Worm (Caenorhabditis elegans) whole organism, young adult: ENCODE data around the gene F07G6.10.
A peak's percentile ranks its signal among the peaks of the same experiment; 100 is the strongest.

ENCODE experiments used
- B0261.1 ChIP-seq: sonication (generic microtip); optimal IDR thresholded peaks from 2 replicates; lab custom pipeline; 2016; ENCODE audit warnings: mild to moderate bottlenecking, missing genetic modification characterization, moderate library complexity, missing compliant biosample characterization
- D2030.7 ChIP-seq: fragments of 200-800 bp; sonication (Bioruptor generic); IDR thresholded peaks from 2 replicates; pipeline ENCODE4 v1.3.6; 2022; ENCODE audit warnings: missing genetic modification reagents, missing genetic modification characterization, missing compliant biosample characterization
- F33H1.4 ChIP-seq: fragments of 200-800 bp; sonication (Bioruptor generic); IDR thresholded peaks from 2 replicates; pipeline ENCODE4 v1.3.6; 2022; ENCODE audit warnings: missing genetic modification reagents, missing genetic modification characterization, missing compliant biosample characterization
- F37B4.10 ChIP-seq: fragments of 200-800 bp; sonication (Bioruptor generic); IDR thresholded peaks from 2 replicates; pipeline ENCODE4 v1.3.6; 2022; ENCODE audit warnings: missing genetic modification characterization, missing compliant biosample characterization
- F39B2.1 ChIP-seq: fragments of 200-800 bp; sonication (Bioruptor generic); IDR thresholded peaks from 2 replicates; pipeline ENCODE4 v1.3.6; 2022; ENCODE audit warnings: missing genetic modification reagents, missing genetic modification characterization, missing compliant biosample characterization
- F55B11.4 ChIP-seq: sonication (generic microtip); optimal IDR thresholded peaks from 2 replicates; lab custom pipeline; 2016; ENCODE audit warnings: missing compliant biosample characterization, missing genetic modification characterization, borderline replicate concordance; ENCODE audit not compliant: insufficient read depth
- K11D2.4 ChIP-seq: fragments of 200-800 bp; sonication (Bioruptor generic); IDR thresholded peaks from 2 replicates; pipeline ENCODE4 v1.3.6; 2022; ENCODE audit warnings: missing genetic modification reagents, missing genetic modification characterization, missing compliant biosample characterization
- Y53F4B.3 ChIP-seq: fragments of 200-800 bp; sonication (Bioruptor generic); IDR thresholded peaks from 2 replicates; pipeline ENCODE4 v1.3.6; 2022; ENCODE audit warnings: missing genetic modification reagents, missing genetic modification characterization, missing compliant biosample characterization
- Y95B8A.8 ChIP-seq: fragments of 200-800 bp; sonication (Bioruptor generic); IDR thresholded peaks from 2 replicates; pipeline ENCODE4 v1.3.6; 2022; ENCODE audit warnings: missing genetic modification reagents, missing genetic modification characterization, missing compliant biosample characterization
- ZK185.1 ChIP-seq: sonication (generic microtip); optimal IDR thresholded peaks from 2 replicates; lab custom pipeline; 2016; ENCODE audit warnings: mild to moderate bottlenecking, missing genetic modification characterization, missing compliant biosample characterization; ENCODE audit not compliant: poor library complexity, severe bottlenecking
- aptf-2 ChIP-seq: fragments of 200-800 bp; sonication (Bioruptor generic); conservative IDR thresholded peaks from 2 replicates; pipeline ENCODE4 v1.3.6; 2022; ENCODE audit warnings: missing genetic modification reagents, missing genetic modification characterization, missing compliant biosample characterization
- athp-1 ChIP-seq: sonication (generic microtip); optimal IDR thresholded peaks from 2 replicates; lab custom pipeline; 2017; ENCODE audit warnings: mild to moderate bottlenecking, missing genetic modification characterization, missing compliant biosample characterization
- attf-6 ChIP-seq: fragments of 200-800 bp; sonication (Bioruptor generic); IDR thresholded peaks from 2 replicates; pipeline ENCODE4 v1.3.6; 2022; ENCODE audit warnings: missing genetic modification reagents, missing genetic modification characterization, missing compliant biosample characterization
- cebp-2 ChIP-seq: fragments of 200-800 bp; sonication (Bioruptor generic); IDR thresholded peaks from 2 replicates; pipeline ENCODE4 v1.3.6; 2022; ENCODE audit warnings: missing genetic modification characterization, missing compliant biosample characterization
- ceh-40 ChIP-seq: fragments of 200-800 bp; sonication (Bioruptor generic); IDR thresholded peaks from 2 replicates; pipeline ENCODE4 v1.3.6; 2022; ENCODE audit warnings: missing genetic modification characterization, missing compliant biosample characterization
- dpl-1 ChIP-seq: fragments of 150-350 bp; optimal IDR thresholded peaks from 2 replicates; lab custom pipeline; 2014; ENCODE audit warnings: missing biosample characterization, missing genetic modification reagents, missing genetic modification characterization
- egrh-3 ChIP-seq: fragments of 200-800 bp; sonication (Bioruptor generic); IDR thresholded peaks from 2 replicates; pipeline ENCODE4 v1.3.6; 2022; ENCODE audit warnings: missing genetic modification reagents, missing genetic modification characterization, missing compliant biosample characterization
- gei-17 ChIP-seq: fragments of 200-800 bp; sonication (Bioruptor generic); optimal IDR thresholded peaks from 2 replicates; lab custom pipeline; 2018; ENCODE audit warnings: mild to moderate bottlenecking, missing genetic modification characterization, missing compliant biosample characterization
- let-526 ChIP-seq: fragments of 200-800 bp; sonication (Bioruptor generic); IDR thresholded peaks from 2 replicates; pipeline ENCODE4 v1.3.6; 2022; ENCODE audit warnings: missing genetic modification reagents, missing genetic modification characterization, missing compliant biosample characterization
- let-607 ChIP-seq, 2 experiments: fragments of 200-800 bp in 1 of 2; sonication (Bioruptor generic) in 1 of 2; sonication (generic microtip) in 1 of 2; optimal IDR thresholded peaks; 2 replicates each; lab custom pipeline; 2016 to 2018; ENCODE audit warnings: mild to moderate bottlenecking in 2 of 2, missing compliant biosample characterization in 2 of 2, missing genetic modification characterization in 2 of 2, moderate library complexity in 2 of 2, missing genotype in 1 of 2
- lin-54 ChIP-seq: fragments of 200-800 bp; sonication (Bioruptor generic); optimal IDR thresholded peaks from 2 replicates; lab custom pipeline; 2018; ENCODE audit warnings: mild to moderate bottlenecking, missing genetic modification characterization, missing compliant biosample characterization
- lir-1 ChIP-seq: fragments of 200-800 bp; sonication (Bioruptor generic); conservative IDR thresholded peaks from 2 replicates; pipeline ENCODE4 v1.3.6; 2022; ENCODE audit warnings: missing genetic modification reagents, missing genetic modification characterization, missing compliant biosample characterization
- lsl-1 ChIP-seq: fragments of 200-800 bp; sonication (Bioruptor generic); optimal IDR thresholded peaks from 2 replicates; lab custom pipeline; 2018; ENCODE audit warnings: mild to moderate bottlenecking, missing genetic modification characterization, moderate library complexity, missing compliant biosample characterization
- madf-10 ChIP-seq: sonication (generic microtip); optimal IDR thresholded peaks from 2 replicates; lab custom pipeline; 2016; ENCODE audit warnings: mild to moderate bottlenecking, missing genetic modification characterization, missing compliant biosample characterization
- madf-6 ChIP-seq: fragments of 200-800 bp; sonication (Bioruptor generic); IDR thresholded peaks from 2 replicates; pipeline ENCODE4 v1.3.6; 2022; ENCODE audit warnings: missing genetic modification reagents, missing genetic modification characterization, missing compliant biosample characterization
- mes-4 ChIP-seq: sonication (generic microtip); optimal IDR thresholded peaks from 2 replicates; lab custom pipeline; 2016; ENCODE audit warnings: missing genotype, missing genetic modification characterization, missing compliant biosample characterization
- nfya-1 ChIP-seq: sonication (generic microtip); optimal IDR thresholded peaks from 2 replicates; lab custom pipeline; 2017; ENCODE audit warnings: antibody characterized with exemption, missing compliant biosample characterization, missing genetic modification characterization, borderline replicate concordance; ENCODE audit not compliant: insufficient read depth
- nfya-2 ChIP-seq: fragments of 200-800 bp; sonication (Bioruptor generic); IDR thresholded peaks from 2 replicates; pipeline ENCODE4 v1.3.6; 2022; ENCODE audit warnings: missing genetic modification reagents, missing genetic modification characterization, missing compliant biosample characterization
- rcor-1 ChIP-seq: fragments of 200-800 bp; sonication (Bioruptor generic); IDR thresholded peaks from 2 replicates; pipeline ENCODE4 v1.3.6; 2022; ENCODE audit warnings: missing genetic modification reagents, missing genetic modification characterization, missing compliant biosample characterization
- rec-8 ChIP-seq, 2 experiments: sonication (generic microtip); optimal IDR thresholded peaks; 2 replicates each; lab custom pipeline; 2016; ENCODE audit warnings: mild to moderate bottlenecking in 2 of 2, missing genetic modification characterization in 2 of 2, missing genetic modification reagents in 2 of 2, missing genotype in 2 of 2, missing biosample characterization in 1 of 2, missing compliant biosample characterization in 1 of 2, moderate library complexity in 1 of 2
- snpc-1.3 ChIP-seq: sonication (generic microtip); optimal IDR thresholded peaks from 2 replicates; lab custom pipeline; 2017; ENCODE audit warnings: missing genetic modification characterization, mild to moderate bottlenecking, missing compliant biosample characterization, antibody characterized with exemption, moderate library complexity, missing genotype, missing genetic modification reagents; ENCODE audit not compliant: insufficient read depth
- tlf-1 ChIP-seq: fragments of 200-800 bp; sonication (Bioruptor generic); optimal IDR thresholded peaks from 2 replicates; lab custom pipeline; 2018; ENCODE audit warnings: mild to moderate bottlenecking, missing genetic modification characterization, missing compliant biosample characterization
- zfh-2 ChIP-seq: fragments of 200-800 bp; sonication (Bioruptor generic); conservative IDR thresholded peaks from 2 replicates; pipeline ENCODE4 v1.3.6; 2022; ENCODE audit warnings: missing genetic modification reagents, missing genetic modification characterization, missing compliant biosample characterization
- ztf-22 ChIP-seq: fragments of 200-800 bp; sonication (Bioruptor generic); optimal IDR thresholded peaks from 2 replicates; lab custom pipeline; 2018; ENCODE audit warnings: mild to moderate bottlenecking, missing genetic modification characterization, moderate library complexity, missing compliant biosample characterization
- ztf-6 ChIP-seq: fragments of 200-800 bp; sonication (Bioruptor generic); IDR thresholded peaks from 2 replicates; pipeline ENCODE4 v1.3.6; 2022; ENCODE audit warnings: missing genetic modification reagents, missing genetic modification characterization, missing compliant biosample characterization

F07G6.10 gene

DNA sequence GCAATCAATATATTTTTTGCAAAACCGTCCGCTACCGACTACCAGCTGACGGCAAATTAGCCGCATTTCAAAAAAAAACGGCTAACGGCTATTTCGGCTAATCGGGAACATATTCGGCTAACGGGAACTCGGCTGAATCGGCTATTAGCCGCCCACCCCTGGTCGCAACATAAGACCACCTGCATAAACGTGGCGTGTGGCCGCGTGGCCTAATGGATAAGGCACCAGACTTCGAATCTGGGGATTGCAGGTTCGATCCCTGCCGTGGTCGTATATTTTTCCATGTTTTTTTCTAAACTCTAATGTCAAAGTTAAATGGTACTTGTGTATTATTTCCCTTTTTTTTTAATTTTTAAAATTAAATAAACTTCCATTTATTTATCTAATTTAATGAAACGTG, 39.2 kb upstream of the F07G6.10 start (continued):
- TF ChIP-seq gei-17 (GFP tag; lab: Kevin White, UChicago): no peak
- no peak for TF ChIP-seq F39B2.1 (GFP tag; lab: Robert Waterston, UW)
- no peak for TF ChIP-seq attf-6 (GFP tag; lab: Robert Waterston, UW)
- no peak for TF ChIP-seq ZK185.1 (tag; lab: Kevin White, UChicago)
- no peak for TF ChIP-seq mes-4
- no peak for TF ChIP-seq dpl-1 (GFP tag; lab: Kevin White, UChicago)
- TF ChIP-seq ceh-40 (GFP tag; lab: Robert Waterston, UW): no peak
- TF ChIP-seq snpc-1.3 (tag; lab: Kevin White, UChicago): no peak
- TF ChIP-seq F55B11.4 (tag; lab: Kevin White, UChicago): no peak
- no peak for TF ChIP-seq athp-1
- TF ChIP-seq ztf-22 (GFP tag; lab: Kevin White, UChicago): no peak
- no peak for TF ChIP-seq lin-54 (GFP tag; lab: Kevin White, UChicago)
- TF ChIP-seq B0261.1 (tag; lab: Kevin White, UChicago): peak; percentile 51
- no peak for TF ChIP-seq F37B4.10
- no peak for TF ChIP-seq Y95B8A.8 (GFP tag; lab: Robert Waterston, UW)

DNA sequence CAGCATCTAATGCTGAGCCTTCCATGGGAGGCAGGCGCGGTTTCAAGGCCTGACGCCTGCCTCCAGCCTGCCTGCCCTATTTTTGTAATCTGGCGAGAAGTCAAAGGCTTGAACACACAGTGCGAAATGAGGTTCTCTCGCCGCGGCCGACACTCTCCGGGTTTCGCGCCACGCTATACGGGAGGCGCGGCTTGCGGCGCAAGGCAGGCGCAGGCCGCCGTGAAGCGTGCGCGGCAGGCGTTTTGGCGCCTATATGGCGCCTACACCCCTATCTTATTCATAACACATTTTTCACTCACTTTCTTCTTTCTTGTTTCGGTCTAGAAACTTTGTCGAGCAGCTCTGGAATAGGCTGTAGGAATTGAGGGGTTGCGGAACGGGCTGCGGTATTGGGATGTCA, 34.7 kb upstream of the F07G6.10 start:
- TF ChIP-seq egrh-3 (GFP tag; lab: Robert Waterston, UW) (peak; percentile 70; the same call in 1 of the 2 replicates), athp-1 (no peak), zfh-2 (GFP tag; lab: Robert Waterston, UW) (peak; percentile 94), Y53F4B.3 (GFP tag; lab: Robert Waterston, UW) (no peak), cebp-2 (GFP tag; lab: Robert Waterston, UW) (0 out of 2 replicates have a peak, but pooled peaks have one; percentile 48), B0261.1 (tag; lab: Kevin White, UChicago) (no peak)
- TF ChIP-seq, all 124 proteins: peak for 3

DNA sequence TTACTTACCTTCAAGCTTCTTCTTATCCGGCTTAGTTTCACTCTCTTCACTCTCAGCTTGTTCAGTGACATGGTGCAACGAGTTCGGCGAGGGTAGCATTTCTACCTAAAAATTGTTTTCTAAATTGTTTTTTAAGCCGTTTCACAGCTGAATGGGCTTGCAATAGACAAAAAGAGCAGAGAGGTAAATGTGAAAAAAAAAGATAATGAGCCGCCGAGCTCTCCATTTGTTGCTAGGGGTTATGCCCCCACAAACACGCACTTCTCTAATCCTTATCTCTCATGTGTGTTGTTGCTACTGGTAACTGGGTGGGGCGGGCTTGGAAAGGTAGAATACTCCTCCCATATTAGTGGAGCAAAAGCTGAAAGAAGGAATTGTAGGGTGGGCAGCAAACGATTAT, 33.9 kb upstream of the F07G6.10 start, which contains the start of gene C36C9.5:
Gene C36C9.5, minus strand, starts transcription at position 101 of the 400 bp plus-strand sequence.
- TF ChIP-seq madf-6 (GFP tag; lab: Robert Waterston, UW): no peak
- no peak for TF ChIP-seq nfya-1 (tag; lab: Kevin White, UChicago)

DNA sequence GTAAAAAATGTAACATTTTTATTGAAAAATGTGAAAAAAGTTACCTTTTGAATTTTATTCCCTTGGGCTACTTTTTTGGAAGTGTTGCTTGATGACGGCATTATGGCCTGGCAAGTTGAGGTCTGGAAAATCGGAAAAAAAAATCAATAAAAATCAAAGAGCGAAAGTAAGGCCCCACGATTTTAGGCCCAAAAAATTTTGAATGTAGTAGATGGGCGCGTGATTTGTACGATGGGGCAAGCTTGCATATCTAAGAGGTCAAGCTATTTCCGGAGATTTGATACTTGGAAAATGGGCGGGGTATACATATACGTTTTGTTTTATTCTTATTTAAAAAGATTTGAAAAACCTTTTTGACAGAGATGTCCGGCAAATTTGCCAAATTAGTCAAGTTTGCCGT, 31.2 kb upstream of the F07G6.10 start, which contains the start of gene F07G6.5:
Gene F07G6.5, minus strand, starts transcription at position 101 of the 400 bp plus-strand sequence.
- TF ChIP-seq K11D2.4 (GFP tag; lab: Robert Waterston, UW): no peak
- TF ChIP-seq snpc-1.3 (tag; lab: Kevin White, UChicago): no peak
- no peak for TF ChIP-seq aptf-2 (GFP tag; lab: Robert Waterston, UW)
- no peak for TF ChIP-seq nfya-2 (GFP tag; lab: Robert Waterston, UW)
- TF ChIP-seq ztf-6 (GFP tag; lab: Robert Waterston, UW): no peak
- TF ChIP-seq D2030.7 (GFP tag; lab: Robert Waterston, UW): no peak
- TF ChIP-seq lir-1 (GFP tag; lab: Robert Waterston, UW): no peak
- TF ChIP-seq F33H1.4 (GFP tag; lab: Robert Waterston, UW): no peak
- no peak for TF ChIP-seq madf-10 (tag; lab: Kevin White, UChicago)
- no peak for TF ChIP-seq lsl-1 (GFP tag; lab: Kevin White, UChicago)
- no peak for TF ChIP-seq mes-4
- TF ChIP-seq rcor-1 (GFP tag; lab: Robert Waterston, UW): no peak
- no peak for TF ChIP-seq attf-6 (GFP tag; lab: Robert Waterston, UW)
- no peak for TF ChIP-seq gei-17 (GFP tag; lab: Kevin White, UChicago)
- no peak for TF ChIP-seq tlf-1 (GFP tag; lab: Kevin White, UChicago)
- TF ChIP-seq rec-8 (tag; optimal IDR thresholded peaks at IDR 0.05; lab: Kevin White, UChicago): no peak
- no peak for TF ChIP-seq let-607 (tag; optimal IDR thresholded peaks at IDR 0.05; lab: Kevin White, UChicago)
- TF ChIP-seq let-526 (GFP tag; lab: Robert Waterston, UW): no peak
